Fruit fly (Drosophila melanogaster): ENCODE results near the gene RabX2.

The RabX2 gene

dm6 chrX:10463056-10463710 is 46.0 kb downstream of the RabX2 start (continued):
- TF ChIP-seq pnt (GFP tag; optimal IDR thresholded peaks at IDR 0.05) (peak; percentile 20), ato (GFP tag; IDR thresholded peaks at IDR 0.05; ENCODE audit: partially characterized antibody) (peak; percentile 25; the same call in 1 of the 2 replicates), Nf-YC (tag; optimal IDR thresholded peaks at IDR 0.05) (peak; percentile 29), Dp (GFP tag; optimal IDR thresholded peaks at IDR 0.05) (peak; percentile 95), cas (GFP tag; IDR thresholded peaks at IDR 0.05) (no peak), pan (optimal IDR thresholded peaks at IDR 0.05) (no peak), pan (GFP tag; optimal IDR thresholded peaks at IDR 0.05 in 1 of 2, IDR thresholded peaks at IDR 0.05 in 1 of 2) (no peak), CG30020 (tag; optimal IDR thresholded peaks at IDR 0.05) (no peak), bigmax (GFP tag; optimal IDR thresholded peaks at IDR 0.05) (peak; percentile 91), gcm2 (GFP tag; optimal IDR thresholded peaks at IDR 0.05) (no peak), CG4328 (GFP tag; optimal IDR thresholded peaks at IDR 0.05) (no peak), Antp (GFP tag; optimal IDR thresholded peaks at IDR 0.05) (peak; percentile 36), ssp (GFP tag; IDR thresholded peaks at IDR 0.05) (no peak), bcd (GFP tag; optimal IDR thresholded peaks at IDR 0.05) (no peak), Ravus (GFP tag; IDR thresholded peaks at IDR 0.05) (no peak), CG1832 (GFP tag; optimal IDR thresholded peaks at IDR 0.05) (peak; percentile 51), CG4424 (GFP tag; optimal IDR thresholded peaks at IDR 0.05) (peak; percentile 7), nom (GFP tag; optimal IDR thresholded peaks at IDR 0.05) (no peak), CG11560 (tag; IDR thresholded peaks at IDR 0.05) (peak; percentile 14; the same call in 1 of the 3 replicates), Scr (GFP tag; IDR thresholded peaks at IDR 0.05; ENCODE audit: partially characterized antibody) (peak; percentile 55), CG10431 (GFP tag; optimal IDR thresholded peaks at IDR 0.05) (no peak), E2f2 (GFP tag; IDR thresholded peaks at IDR 0.05) (peak; percentile 98), lilli (GFP tag; optimal IDR thresholded peaks at IDR 0.05) (peak; percentile 37), nerfin-2 (GFP tag; IDR thresholded peaks at IDR 0.05; ENCODE audit: partially characterized antibody) (peak; percentile 55; the same call in 1 of the 2 replicates), Side (GFP tag; optimal IDR thresholded peaks at IDR 0.05) (peak; percentile 12), MBD-R2 (GFP tag; IDR thresholded peaks at IDR 0.05) (peak; percentile 49), ham (GFP tag; IDR thresholded peaks at IDR 0.05) (no peak), CG7786 (GFP tag; optimal IDR thresholded peaks at IDR 0.05) (no peak), CG10267 (tag; optimal IDR thresholded peaks at IDR 0.05) (peak; percentile 23), Nf-YA (GFP tag; IDR thresholded peaks at IDR 0.05) (no peak), Sry-δ (GFP tag; optimal IDR thresholded peaks at IDR 0.05) (peak; percentile 64), cwo (GFP tag; optimal IDR thresholded peaks at IDR 0.05) (no peak), HmgZ (tag; optimal IDR thresholded peaks at IDR 0.05) (peak; percentile 38), ci (GFP tag; IDR thresholded peaks at IDR 0.05) (peak; percentile 56; the same call in 1 of the 3 replicates), caup (GFP tag; optimal IDR thresholded peaks at IDR 0.05; ENCODE audit: severe bottlenecking) (no peak), CG14014 (GFP tag; IDR thresholded peaks at IDR 0.05) (no peak), Meics (GFP tag; optimal IDR thresholded peaks at IDR 0.05) (no peak), Dref (GFP tag; IDR thresholded peaks at IDR 0.05) (peak; percentile 88), al (GFP tag; IDR thresholded peaks at IDR 0.05) (no peak), hbn (GFP tag; IDR thresholded peaks at IDR 0.05; ENCODE audit: partially characterized antibody) (peak; percentile 29; the same call in 1 of the 2 replicates), CG2120 (GFP tag; optimal IDR thresholded peaks at IDR 0.05) (peak; percentile 28), CG16779 (GFP tag; IDR thresholded peaks at IDR 0.05) (no peak), vvl (GFP tag; IDR thresholded peaks at IDR 0.05) (peak; percentile 51), Camta (GFP tag; optimal IDR thresholded peaks at IDR 0.05) (no peak), kay (GFP tag; optimal IDR thresholded peaks at IDR 0.05) (no peak), CG2889 (GFP tag; IDR thresholded peaks at IDR 0.05) (peak; percentile 53; the same call in 2 of the 3 replicates), mam (GFP tag; optimal IDR thresholded peaks at IDR 0.05) (peak; percentile 13), CG34422 (GFP tag; IDR thresholded peaks at IDR 0.05) (no peak), trem (tag; optimal IDR thresholded peaks at IDR 0.05) (peak; percentile 84), CG2202 (tag; optimal IDR thresholded peaks at IDR 0.05) (no peak)
